Fruit fly (Drosophila melanogaster) whole organism, wandering third instar larva: Measurements from ENCODE around the gene CG17364.
A peak's percentile ranks its signal among the peaks of the same experiment; 100 is the strongest.

Experiments
- Abd-B ChIP-seq: fragments of >200 bp; optimal IDR thresholded peaks from 2 replicates; lab custom pipeline; 2017; ENCODE audit warnings: missing biosample characterization, missing genetic modification characterization
- CG32264 ChIP-seq: fragments of 200-800 bp; sonication (Bioruptor generic); optimal IDR thresholded peaks from 2 replicates; lab custom pipeline; 2016; ENCODE audit warnings: missing biosample characterization, missing genetic modification characterization
- CG9705 ChIP-seq: fragments of 200-800 bp; sonication (Bioruptor generic); optimal IDR thresholded peaks from 2 replicates; lab custom pipeline; 2018; ENCODE audit warnings: missing biosample characterization, mild to moderate bottlenecking, missing genetic modification characterization
- CrebA ChIP-seq: fragments of 200-800 bp; sonication (Bioruptor generic); optimal IDR thresholded peaks from 2 replicates; lab custom pipeline; 2016; ENCODE audit warnings: missing biosample characterization, mild to moderate bottlenecking, missing genetic modification characterization, borderline replicate concordance
- Dfd ChIP-seq: fragments of >200 bp; optimal IDR thresholded peaks from 2 replicates; lab custom pipeline; 2017; ENCODE audit warnings: missing biosample characterization, missing genetic modification characterization
- Dif ChIP-seq: fragments of 200-275, 200-300 bp; sonication (Bioruptor generic); optimal IDR thresholded peaks from 2 replicates; lab custom pipeline; 2018; ENCODE audit warnings: missing biosample characterization, missing genetic modification characterization; ENCODE audit not compliant: partially characterized antibody
- GATAd ChIP-seq: sonication (Bioruptor generic); optimal IDR thresholded peaks from 2 replicates; lab custom pipeline; 2016; ENCODE audit warnings: missing biosample characterization, missing genetic modification characterization
- HLH106 ChIP-seq: fragments of 200-800 bp; optimal IDR thresholded peaks from 3 replicates; lab custom pipeline; 2019; ENCODE audit warnings: missing biosample characterization, mild to moderate bottlenecking, missing genetic modification characterization, moderate library complexity
- Hnf4 ChIP-seq: fragments of 200-800 bp; sonication (Bioruptor generic); optimal IDR thresholded peaks from 2 replicates; lab custom pipeline; 2016; ENCODE audit warnings: missing biosample characterization, mild to moderate bottlenecking, missing genetic modification characterization
- Hr78 ChIP-seq: fragments of >200 bp; optimal IDR thresholded peaks from 2 replicates; lab custom pipeline; 2017; ENCODE audit warnings: missing biosample characterization, missing genetic modification characterization
- Hr83 ChIP-seq: fragments of 200-300 bp; sonication (Bioruptor generic); optimal IDR thresholded peaks from 2 replicates; lab custom pipeline; 2016; ENCODE audit warnings: missing biosample characterization, mild to moderate bottlenecking, missing genetic modification characterization, moderate library complexity; ENCODE audit not compliant: poor library complexity, severe bottlenecking
- Jra ChIP-seq: sonication (Bioruptor generic); optimal IDR thresholded peaks from 2 replicates; lab custom pipeline; 2016; ENCODE audit warnings: missing biosample characterization, missing genetic modification characterization
- Mio ChIP-seq: sonication (Bioruptor generic); optimal IDR thresholded peaks from 2 replicates; lab custom pipeline; 2016; ENCODE audit warnings: missing biosample characterization, missing genetic modification characterization
- Myc ChIP-seq: fragments of >200 bp; optimal IDR thresholded peaks from 2 replicates; lab custom pipeline; 2017
- N ChIP-seq: fragments of >200 bp; optimal IDR thresholded peaks from 2 replicates; lab custom pipeline; 2018; ENCODE audit warnings: missing biosample characterization, missing external identifiers, missing genetic modification characterization
- OdsH ChIP-seq: fragments of 200-800 bp; sonication (Bioruptor generic); optimal IDR thresholded peaks from 2 replicates; lab custom pipeline; 2016; ENCODE audit warnings: missing biosample characterization, mild to moderate bottlenecking, missing genetic modification characterization
- Rel ChIP-seq, 2 experiments: fragments of 200-800 bp; sonication (Bioruptor generic) in 1 of 2; optimal IDR thresholded peaks; 2 replicates in 1 of 2; 3 replicates in 1 of 2; lab custom pipeline; 2016 to 2019; ENCODE audit warnings: mild to moderate bottlenecking in 2 of 2, missing biosample characterization in 2 of 2, missing genetic modification characterization in 2 of 2, moderate library complexity in 1 of 2
- Sp1 ChIP-seq: fragments of 200-800 bp; sonication (Bioruptor generic); optimal IDR thresholded peaks from 3 replicates; lab custom pipeline; 2019; ENCODE audit warnings: missing biosample characterization, mild to moderate bottlenecking, missing genetic modification characterization, moderate library complexity
- Vsx2 ChIP-seq: fragments of 200-300, 225-300 bp; sonication (Bioruptor generic); optimal IDR thresholded peaks from 2 replicates; lab custom pipeline; 2018; ENCODE audit warnings: missing biosample characterization, missing genetic modification characterization; ENCODE audit not compliant: partially characterized antibody
- br ChIP-seq: fragments of 200-800 bp; sonication (Bioruptor generic); optimal IDR thresholded peaks from 2 replicates; lab custom pipeline; 2016; ENCODE audit warnings: missing biosample characterization, missing genetic modification characterization
- brk ChIP-seq: fragments of 200-800 bp; sonication (Bioruptor generic); optimal IDR thresholded peaks from 2 replicates; lab custom pipeline; 2016; ENCODE audit warnings: missing biosample characterization, mild to moderate bottlenecking, missing genetic modification characterization
- dl ChIP-seq, 2 experiments: fragments of 175-275, 200-275 bp in 1 of 2; fragments of 200-275 bp in 1 of 2; sonication (Bioruptor generic); optimal IDR thresholded peaks; lab custom pipeline; 2018; ENCODE audit warnings: mild to moderate bottlenecking in 2 of 2, missing biosample characterization in 2 of 2, missing genetic modification characterization in 2 of 2, moderate library complexity in 2 of 2; ENCODE audit not compliant: partially characterized antibody in 2 of 2, insufficient read depth in 1 of 2
- dmrt93B ChIP-seq: fragments of 200-800 bp; sonication (Bioruptor generic); optimal IDR thresholded peaks from 2 replicates; lab custom pipeline; 2018; ENCODE audit warnings: missing biosample characterization, mild to moderate bottlenecking, missing genetic modification characterization
- dsf ChIP-seq: sonication (Bioruptor generic); optimal IDR thresholded peaks from 2 replicates; lab custom pipeline; 2016; ENCODE audit warnings: missing biosample characterization, missing genetic modification characterization, borderline replicate concordance
- ey ChIP-seq: fragments of 200-800 bp; sonication (Bioruptor generic); optimal IDR thresholded peaks from 2 replicates; lab custom pipeline; 2016; ENCODE audit warnings: missing biosample characterization, missing genetic modification characterization
- foxo ChIP-seq, 2 experiments: fragments of 200-800 bp; sonication (Bioruptor generic); optimal IDR thresholded peaks; 2 replicates in 1 of 2; 3 replicates in 1 of 2; lab custom pipeline; 2016 to 2017; ENCODE audit warnings: missing biosample characterization in 2 of 2, missing genetic modification characterization in 2 of 2
- fru ChIP-seq: fragments of 200-800 bp; sonication (Bioruptor generic); optimal IDR thresholded peaks from 3 replicates; lab custom pipeline; 2016; ENCODE audit warnings: missing biosample characterization, mild to moderate bottlenecking, missing genetic modification characterization
- h ChIP-seq: fragments of 200-800 bp; sonication (Bioruptor generic); optimal IDR thresholded peaks from 3 replicates; lab custom pipeline; 2016; ENCODE audit warnings: missing biosample characterization, mild to moderate bottlenecking, missing genetic modification characterization
- jim ChIP-seq: fragments of 175-275, 200-325 bp; sonication (Bioruptor generic); optimal IDR thresholded peaks from 2 replicates; lab custom pipeline; 2016; ENCODE audit warnings: missing biosample characterization, mild to moderate bottlenecking, missing genetic modification characterization
- lola ChIP-seq: fragments of >200 bp; optimal IDR thresholded peaks from 2 replicates; lab custom pipeline; 2017; ENCODE audit warnings: missing biosample characterization, missing genetic modification characterization
- pan ChIP-seq: fragments of >200 bp; optimal IDR thresholded peaks from 2 replicates; lab custom pipeline; 2017
- psq ChIP-seq: fragments of 200-800 bp; sonication (Bioruptor generic); optimal IDR thresholded peaks from 3 replicates; lab custom pipeline; 2017; ENCODE audit warnings: missing biosample characterization, mild to moderate bottlenecking, missing genetic modification characterization, moderate library complexity
- rgr ChIP-seq: fragments of 200-800 bp; sonication (Bioruptor generic); optimal IDR thresholded peaks from 3 replicates; lab custom pipeline; 2016; ENCODE audit warnings: missing biosample characterization, mild to moderate bottlenecking, missing genetic modification characterization
- sage ChIP-seq: fragments of 200-800 bp; sonication (Bioruptor generic); optimal IDR thresholded peaks from 2 replicates; lab custom pipeline; 2016; ENCODE audit warnings: missing biosample characterization, mild to moderate bottlenecking, missing genetic modification characterization
- sv ChIP-seq: fragments of 200-800 bp; sonication (Bioruptor generic); optimal IDR thresholded peaks from 3 replicates; lab custom pipeline; 2016; ENCODE audit warnings: missing biosample characterization, missing genetic modification characterization
- tai ChIP-seq: sonication (Bioruptor generic); optimal IDR thresholded peaks from 2 replicates; lab custom pipeline; 2016; ENCODE audit warnings: missing biosample characterization, missing genetic modification characterization
- usp ChIP-seq: fragments of >200 bp; optimal IDR thresholded peaks from 2 replicates; lab custom pipeline; 2017; ENCODE audit warnings: missing biosample characterization, missing genetic modification characterization
- woc ChIP-seq: sonication (Bioruptor generic); optimal IDR thresholded peaks from 2 replicates; lab custom pipeline; 2016; ENCODE audit warnings: missing biosample characterization, mild to moderate bottlenecking, missing genetic modification characterization

CG17364 gene

DNA sequence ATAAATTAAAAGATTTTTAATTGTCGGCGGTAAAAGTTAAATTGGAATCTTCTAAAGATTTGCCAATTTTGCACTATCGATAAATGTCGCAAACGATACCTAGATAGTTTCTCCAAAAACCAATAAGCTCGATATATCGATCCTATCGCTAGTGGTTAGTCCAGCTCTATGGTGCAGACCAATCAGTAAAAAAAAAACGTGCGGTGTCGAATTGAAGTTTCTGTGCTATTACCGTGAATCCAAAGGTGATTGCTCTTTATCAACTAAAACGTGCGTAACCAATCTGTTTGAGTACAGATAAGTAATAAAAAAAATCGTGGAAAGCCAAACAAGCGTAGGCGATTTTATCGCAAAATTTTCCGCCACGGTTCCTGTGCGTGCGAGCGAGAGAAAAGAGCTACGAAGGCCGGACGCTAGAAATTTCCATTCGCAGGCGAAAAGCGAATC lies 43.7 kb upstream of the CG17364 start, which contains the start of gene Hsp110 (continued):
- TF ChIP-seq Sp1 (GFP tag; lab: Kevin White, UChicago): peak; percentile 39
- peak; percentile 72 for TF ChIP-seq sage

DNA sequence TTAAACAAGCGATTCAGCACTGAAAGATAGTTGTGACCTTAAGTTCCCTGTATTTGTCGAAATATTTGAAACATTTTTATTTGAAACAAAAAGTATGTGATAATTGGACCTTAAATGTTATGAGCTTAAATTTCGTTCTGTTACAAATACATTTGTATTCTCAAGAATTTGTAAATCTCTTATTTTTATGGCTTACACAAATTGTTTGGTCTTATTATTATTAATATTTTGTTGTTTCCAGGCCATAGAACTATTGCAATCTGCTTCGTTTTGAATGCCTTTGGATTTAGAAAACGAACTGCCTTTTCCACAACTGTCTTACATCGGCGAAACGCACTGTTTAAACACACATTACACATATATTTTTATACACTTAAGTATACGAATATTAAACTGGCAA lies 41.3 kb upstream of the CG17364 start, which contains the start of gene CG6661:
Gene CG6661, plus strand, starts transcription at position 301 of the 400 bp plus-strand sequence.
- TF ChIP-seq Sp1 (GFP tag; lab: Kevin White, UChicago): no peak
- TF ChIP-seq tai (GFP tag; lab: Kevin White, UChicago): no peak
- no peak for TF ChIP-seq CG32264 (GFP tag; lab: Kevin White, UChicago)
- TF ChIP-seq jim (GFP tag; lab: Kevin White, UChicago): no peak
- TF ChIP-seq GATAd (GFP tag; lab: Kevin White, UChicago): no peak
- TF ChIP-seq CG9705 (GFP tag; lab: Kevin White, UChicago): no peak

DNA sequence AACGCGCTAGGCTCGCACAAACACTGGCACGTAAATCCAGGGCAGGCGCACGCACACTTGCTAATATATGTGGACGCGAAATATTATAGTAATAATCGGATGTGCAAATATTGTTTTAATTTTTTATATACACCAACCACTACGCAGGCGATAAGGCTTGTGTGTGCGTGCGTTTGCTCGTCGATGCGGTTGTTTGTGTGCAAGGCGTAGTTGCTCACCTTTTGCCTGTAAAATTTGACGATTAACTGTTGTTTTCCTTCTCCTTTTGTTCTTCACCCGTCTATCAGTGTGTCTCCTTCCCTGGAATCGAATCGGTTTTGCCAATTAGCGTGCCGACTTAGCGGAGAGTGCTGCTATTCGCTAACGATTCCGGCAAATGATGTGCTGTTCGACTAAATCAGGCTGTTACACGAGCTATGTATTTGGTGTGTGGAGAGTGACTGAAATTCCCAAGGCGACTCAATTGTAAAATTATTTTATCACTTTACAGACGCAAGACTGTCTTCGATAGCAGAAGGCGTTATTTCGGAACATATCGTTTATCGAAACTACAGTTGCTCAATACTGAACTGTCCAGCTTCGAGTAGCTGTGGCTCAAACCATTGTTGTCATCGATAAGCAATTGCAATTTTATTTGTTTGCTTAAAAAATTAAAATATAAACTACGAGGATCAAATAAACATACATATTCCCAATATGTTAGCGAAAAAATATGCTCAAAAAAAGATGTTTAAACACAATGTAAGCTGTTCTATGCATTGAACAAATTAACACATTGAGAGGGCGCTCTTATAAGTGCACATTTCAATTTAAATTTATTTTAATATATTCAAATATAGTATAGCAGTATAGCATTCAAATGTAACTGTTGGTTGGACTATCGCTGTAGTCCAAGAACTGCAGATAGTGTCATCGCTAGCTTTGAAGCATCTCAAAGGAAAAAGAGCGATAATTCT lies 38.2 kb upstream of the CG17364 start, which contains the start of the genes CG6650 and endos:
Gene CG6650, plus strand, starts transcription at position 280 of the 956 bp plus-strand sequence.
Gene endos, minus strand, starts transcription at position 536 of the 956 bp plus-strand sequence.
- TF ChIP-seq ey: no peak
- peak; percentile 28 for TF ChIP-seq Myc (lab: Kevin White, UChicago)
- TF ChIP-seq Dfd: no peak
- TF ChIP-seq rgr: peak; percentile 53
- peak; percentile 41 for TF ChIP-seq Hnf4 (GFP tag; lab: Kevin White, UChicago)
- no peak for TF ChIP-seq Abd-B (GFP tag; lab: Kevin White, UChicago)
- no peak for TF ChIP-seq dl (GFP tag; optimal IDR thresholded peaks at IDR 0.05; lab: Kevin White, UChicago; ENCODE audit: insufficient read depth in 1 of 2, partially characterized antibody in 2 of 2)
- peak; percentile 69 for TF ChIP-seq psq (GFP tag; lab: Kevin White, UChicago)
- TF ChIP-seq HLH106 (tag; lab: Kevin White, UChicago): peak; percentile 62
- TF ChIP-seq Sp1 (GFP tag; lab: Kevin White, UChicago): peak; percentile 49
- no peak for TF ChIP-seq lola (GFP tag; lab: Kevin White, UChicago)
- TF ChIP-seq Mio (GFP tag; lab: Kevin White, UChicago): no peak
- TF ChIP-seq Rel (GFP tag; optimal IDR thresholded peaks at IDR 0.05; lab: Kevin White, UChicago): peak; percentile 26
- TF ChIP-seq Rel (tag; optimal IDR thresholded peaks at IDR 0.05; lab: Kevin White, UChicago): peak; percentile 60
- TF ChIP-seq OdsH (GFP tag; lab: Kevin White, UChicago): peak; percentile 43
- no peak for TF ChIP-seq usp (GFP tag; lab: Kevin White, UChicago)
- TF ChIP-seq dmrt93B: no peak
- TF ChIP-seq GATAd (GFP tag; lab: Kevin White, UChicago): no peak
- TF ChIP-seq br (GFP tag; lab: Kevin White, UChicago): peak; percentile 58
- TF ChIP-seq foxo (GFP tag; optimal IDR thresholded peaks at IDR 0.05; lab: Kevin White, UChicago): peak in 1 of 2 experiments; percentile 31
- peak; percentile 38 for TF ChIP-seq brk
- peak; percentile 85 for TF ChIP-seq Hr83
- peak; percentile 4 for TF ChIP-seq dsf (GFP tag; lab: Kevin White, UChicago)
- TF ChIP-seq jim (GFP tag; lab: Kevin White, UChicago): no peak
- TF ChIP-seq sage: peak; percentile 43
- TF ChIP-seq pan: no peak
- TF ChIP-seq Jra (GFP tag; lab: Kevin White, UChicago): peak; percentile 37
- peak; percentile 74 for TF ChIP-seq h (GFP tag; lab: Kevin White, UChicago)
- TF ChIP-seq Dif: no peak
- TF ChIP-seq CrebA (GFP tag; lab: Kevin White, UChicago): no peak
- TF ChIP-seq N: peak; percentile 51
- no peak for TF ChIP-seq CG32264 (GFP tag; lab: Kevin White, UChicago)
- no peak for TF ChIP-seq Vsx2
- no peak for TF ChIP-seq tai (GFP tag; lab: Kevin White, UChicago)
- peak; percentile 68 for TF ChIP-seq CG9705 (GFP tag; lab: Kevin White, UChicago)
- peak; percentile 63 for TF ChIP-seq fru (GFP tag; lab: Kevin White, UChicago)
- TF ChIP-seq woc: peak; percentile 38
- TF ChIP-seq sv: no peak
- no peak for TF ChIP-seq Hr78 (GFP tag; lab: Kevin White, UChicago)
